Fruit fly (Drosophila melanogaster): ENCODE data around the gene CG13998.

Gene CG13998

DNA sequence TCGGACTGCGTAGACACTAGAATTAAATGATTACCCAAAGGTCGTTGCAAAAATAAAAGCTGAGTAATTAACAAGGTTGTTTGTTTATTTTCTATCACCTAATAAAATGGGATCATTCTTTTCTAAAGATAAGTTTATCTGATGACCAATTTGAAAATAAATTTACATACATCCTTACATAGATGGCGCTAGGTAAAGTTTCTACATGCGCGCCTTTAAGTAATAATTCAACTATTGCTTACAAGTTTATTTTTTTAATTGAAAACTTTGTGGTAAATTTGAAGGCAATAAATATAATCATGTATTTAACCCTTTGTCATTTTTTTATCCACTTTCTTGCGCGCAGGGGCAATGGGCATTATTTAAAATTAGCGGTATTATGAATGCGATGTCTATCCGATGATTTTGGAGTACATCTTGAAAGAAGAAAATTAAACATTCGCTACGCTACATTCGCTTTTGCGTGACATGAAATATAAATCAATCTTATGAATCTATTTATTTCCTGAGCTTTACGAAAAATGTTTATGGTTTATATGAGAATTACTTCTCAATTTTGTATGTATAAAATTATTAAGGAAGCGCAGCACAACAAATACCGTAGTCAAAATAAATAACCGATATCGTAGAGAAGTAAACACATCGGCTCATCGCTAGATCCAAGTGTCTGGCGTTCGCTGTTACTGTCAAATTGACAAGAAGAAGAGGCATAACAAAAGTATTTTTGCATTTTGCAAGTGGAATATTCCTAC, 7.7 kb downstream of the CG13998 start, which contains the start of gene CG9044:
TSS of gene CG9044 (plus strand) at position 676 of the 752 bp plus-strand sequence.
- TF ChIP-seq CG3995 (GFP tag; optimal IDR thresholded peaks at IDR 0.05) (peak; percentile 79), CG6654 (GFP tag; optimal IDR thresholded peaks at IDR 0.05) (no peak), CG10543 (GFP tag; optimal IDR thresholded peaks at IDR 0.05) (no peak), Camta (GFP tag; optimal IDR thresholded peaks at IDR 0.05) (peak; percentile 42), CG13287 (GFP tag; IDR thresholded peaks at IDR 0.05; ENCODE audit: partially characterized antibody) (peak; percentile 91), CG34376 (GFP tag; optimal IDR thresholded peaks at IDR 0.05) (no peak), ATbp (GFP tag; optimal IDR thresholded peaks at IDR 0.05) (no peak), Fer2 (tag; optimal IDR thresholded peaks at IDR 0.05) (no peak), HmgD (GFP tag; optimal IDR thresholded peaks at IDR 0.05) (peak; percentile 31), sd (tag; optimal IDR thresholded peaks at IDR 0.05) (no peak), CG12659 (GFP tag; optimal IDR thresholded peaks at IDR 0.05) (peak; percentile 79), cg (GFP tag; optimal IDR thresholded peaks at IDR 0.05) (no peak), Drgx (GFP tag; IDR thresholded peaks at IDR 0.05) (no peak), al (GFP tag; IDR thresholded peaks at IDR 0.05) (peak; percentile 50), CG4328 (GFP tag; optimal IDR thresholded peaks at IDR 0.05) (no peak), ato (GFP tag; IDR thresholded peaks at IDR 0.05; ENCODE audit: partially characterized antibody) (peak; percentile 81), tin (GFP tag; optimal IDR thresholded peaks at IDR 0.05) (peak; percentile 36), grn (GFP tag; optimal IDR thresholded peaks at IDR 0.05) (peak; percentile 70), Elba2 (GFP tag; optimal IDR thresholded peaks at IDR 0.05) (peak; percentile 46), Bgb (GFP tag; IDR thresholded peaks at IDR 0.05; ENCODE audit: partially characterized antibody) (peak; percentile 89), CG18764 (GFP tag; optimal IDR thresholded peaks at IDR 0.05) (peak; percentile 31), CG11398 (GFP tag; optimal IDR thresholded peaks at IDR 0.05) (peak; percentile 18), CG9437 (GFP tag; optimal IDR thresholded peaks at IDR 0.05) (peak; percentile 54), ab (GFP tag; optimal IDR thresholded peaks at IDR 0.05) (no peak), pb (GFP tag; optimal IDR thresholded peaks at IDR 0.05) (no peak), CG10979 (tag; optimal IDR thresholded peaks at IDR 0.05) (peak; percentile 21), CG32767 (GFP tag; IDR thresholded peaks at IDR 0.05) (no peak), HLH54F (GFP tag; optimal IDR thresholded peaks at IDR 0.05) (peak; percentile 79), cwo (GFP tag; optimal IDR thresholded peaks at IDR 0.05) (no peak), CG12942 (GFP tag; optimal IDR thresholded peaks at IDR 0.05) (peak; percentile 36), MESR4 (GFP tag; optimal IDR thresholded peaks at IDR 0.05) (no peak), cas (GFP tag; IDR thresholded peaks at IDR 0.05) (no peak), CG18619 (GFP tag; optimal IDR thresholded peaks at IDR 0.05) (peak; percentile 54), Atf-2 (GFP tag; optimal IDR thresholded peaks at IDR 0.05) (no peak), Tbp (GFP tag; optimal IDR thresholded peaks at IDR 0.05) (no peak), CG7556 (GFP tag; optimal IDR thresholded peaks at IDR 0.05) (no peak), peb (GFP tag; IDR thresholded peaks at IDR 0.05) (no peak), CG14441 (GFP tag; IDR thresholded peaks at IDR 0.05) (0 out of 2 replicates have a peak, but pooled peaks have one; percentile 24), CG6813 (GFP tag; optimal IDR thresholded peaks at IDR 0.05) (no peak), dm (GFP tag; optimal IDR thresholded peaks at IDR 0.05) (peak; percentile 13), B-H2 (GFP tag; optimal IDR thresholded peaks at IDR 0.05) (no peak), Chrac-16 (GFP tag; optimal IDR thresholded peaks at IDR 0.05) (peak; percentile 61), CG6254 (GFP tag; optimal IDR thresholded peaks at IDR 0.05) (no peak), B-H1 (GFP tag; IDR thresholded peaks at IDR 0.05) (no peak; the same call in 2 of the 3 replicates), phol (tag; optimal IDR thresholded peaks at IDR 0.05) (peak; percentile 78), CG11504 (tag; optimal IDR thresholded peaks at IDR 0.05) (no peak), CG14710 (tag; optimal IDR thresholded peaks at IDR 0.05) (peak; percentile 81), Hr39 (optimal IDR thresholded peaks at IDR 0.05) (no peak), CG17328 (GFP tag; IDR thresholded peaks at IDR 0.05) (no peak)

All from whole organism, embryonic.